Fruit fly (Drosophila melanogaster) S2 (cell line): Measurements from ENCODE around the gene kra.

Experiments used
- CG8478 ChIP-seq: fragments of >200 bp; optimal IDR thresholded peaks from 2 replicates; lab custom pipeline; 2018
- CTCF ChIP-seq, 2 experiments: fragments of >200 bp; optimal IDR thresholded peaks; 2 replicates each; lab custom pipeline; 2018

The kra gene

dm6 chr3R:5601044-5601523 is at the start of gene kra, which contains the start of gene SecS:
Gene kra, minus strand, starts transcription at chr3R:5601136.
Gene SecS, plus strand, starts transcription at chr3R:5601433.
- TF ChIP-seq CTCF (optimal IDR thresholded peaks at IDR 0.05; lab: Kevin White, UChicago) (peak; percentile 23 to 48), CG8478 (no peak)

- no peak for TF ChIP-seq CTCF (optimal IDR thresholded peaks at IDR 0.05; lab: Kevin White, UChicago)
- no peak for TF ChIP-seq CG8478
These were observed 49.0 kb upstream of the kra start for dm6 chr3R:5649903-5650302.

dm6 chr3R:5648569-5649476 is 47.9 kb upstream of the kra start, which contains the start of the genes MTA1-like and Sec23:
Gene MTA1-like, minus strand, starts transcription at chr3R:5648738.
Gene Sec23, plus strand, starts transcription at chr3R:5649065.
- TF ChIP-seq CG8478 (no peak), CTCF (optimal IDR thresholded peaks at IDR 0.05; lab: Kevin White, UChicago) (no peak)

- no peak for TF ChIP-seq CG8478
- TF ChIP-seq CTCF (optimal IDR thresholded peaks at IDR 0.05; lab: Kevin White, UChicago), result no peak
These were observed 47.0 kb upstream of the kra start for dm6 chr3R:5647705-5648568.

dm6 chr3R:5643421-5643820 is 42.5 kb upstream of the kra start:
- TF ChIP-seq CG8478, result no peak
- TF ChIP-seq CTCF (optimal IDR thresholded peaks at IDR 0.05; lab: Kevin White, UChicago), result no peak

- no peak for TF ChIP-seq CG8478
- no peak for TF ChIP-seq CTCF (optimal IDR thresholded peaks at IDR 0.05; lab: Kevin White, UChicago)
These were observed 35.8 kb upstream of the kra start, which contains the start of the genes CG31548 and CG12170 for dm6 chr3R:5636519-5637430. Gene CG31548, minus strand, starts transcription at chr3R:5636852. Gene CG12170, plus strand, starts transcription at chr3R:5637234.

- TF ChIP-seq CG8478 (no peak), CTCF (optimal IDR thresholded peaks at IDR 0.05; lab: Kevin White, UChicago) (no peak)
These were observed 34.6 kb upstream of the kra start, which contains the start of gene CG31546 for dm6 chr3R:5635524-5635923. Gene CG31546, minus strand, starts transcription at chr3R:5635624.

dm6 chr3R:5633437-5633836 is 32.5 kb upstream of the kra start, which contains the start of gene CG12171:
Gene CG12171, plus strand, starts transcription at chr3R:5633627.
- TF ChIP-seq CTCF (optimal IDR thresholded peaks at IDR 0.05; lab: Kevin White, UChicago) (no peak), CG8478 (no peak)

dm6 chr3R:5632182-5632581 is 31.2 kb upstream of the kra start, which contains the start of gene CG31549:
Gene CG31549, plus strand, starts transcription at chr3R:5632192.
- TF ChIP-seq CG8478 (no peak), CTCF (optimal IDR thresholded peaks at IDR 0.05; lab: Kevin White, UChicago) (no peak)

dm6 chr3R:5627552-5627951 is 26.6 kb upstream of the kra start, which contains the start of gene CG31551:
Gene CG31551, plus strand, starts transcription at chr3R:5627852.
- no peak for TF ChIP-seq CTCF (optimal IDR thresholded peaks at IDR 0.05; lab: Kevin White, UChicago)
- no peak for TF ChIP-seq CG8478

dm6 chr3R:5624115-5624878 is 23.4 kb upstream of the kra start, which contains the start of the genes Dph4, Spec2 and RpL13A:
Gene Dph4, minus strand, starts transcription at chr3R:5624125.
Gene Spec2, minus strand, starts transcription at chr3R:5624125.
Gene RpL13A, plus strand, starts transcription at chr3R:5624474.
- TF ChIP-seq CTCF (optimal IDR thresholded peaks at IDR 0.05; lab: Kevin White, UChicago) (peak; percentile 47 to 55), CG8478 (no peak)

- TF ChIP-seq CG8478 (no peak), CTCF (optimal IDR thresholded peaks at IDR 0.05; lab: Kevin White, UChicago) (no peak)
These were observed 22.2 kb upstream of the kra start for dm6 chr3R:5622985-5623630.

- TF ChIP-seq CG8478 (no peak), CTCF (optimal IDR thresholded peaks at IDR 0.05; lab: Kevin White, UChicago) (no peak)
These were observed 21.4 kb upstream of the kra start for dm6 chr3R:5622406-5622752.
